Fruit fly (Drosophila melanogaster): ENCODE data around the gene CG13054.
A peak's percentile ranks its signal among the peaks of the same experiment; 100 is the strongest.

Gene CG13054

DNA sequence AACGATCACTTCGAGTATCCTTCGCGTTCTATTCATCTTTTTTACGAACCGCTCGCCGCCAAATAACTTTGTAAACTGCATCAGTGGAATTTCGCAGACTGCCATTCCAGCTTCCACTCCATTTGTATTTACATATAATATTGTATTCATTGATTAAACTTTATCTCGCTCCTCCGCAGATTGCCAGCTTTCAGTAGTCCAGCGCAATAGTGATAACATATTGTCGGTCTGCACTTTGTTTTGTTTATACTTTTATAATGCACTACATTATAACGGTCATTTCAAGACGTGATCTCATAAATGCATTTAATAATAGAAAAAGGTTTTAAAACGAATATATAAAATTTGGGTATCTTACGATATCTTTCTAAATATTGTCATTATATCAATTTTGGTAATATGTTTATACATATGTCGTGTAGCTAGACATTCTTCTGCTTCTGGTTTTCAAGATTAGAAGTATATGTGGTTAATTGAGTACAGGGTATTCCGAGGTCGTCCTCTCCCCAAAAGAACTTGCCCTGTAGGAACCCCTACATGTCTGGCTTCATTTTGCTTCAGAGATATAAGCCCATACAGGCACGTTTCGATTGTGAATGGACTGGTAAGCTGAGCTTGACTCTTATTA is 11.2 kb upstream of the CG13054 start, which contains the start of gene CG4950 (continued):
- TF ChIP-seq acj6 (GFP tag; optimal IDR thresholded peaks at IDR 0.05): peak; percentile 8
- TF ChIP-seq Hr39 (GFP tag; optimal IDR thresholded peaks at IDR 0.05): peak; percentile 12
- TF ChIP-seq Hr38 (GFP tag; optimal IDR thresholded peaks at IDR 0.05): no peak
- no peak for TF ChIP-seq cyc (GFP tag; optimal IDR thresholded peaks at IDR 0.05)
- TF ChIP-seq CG8119 (GFP tag; IDR thresholded peaks at IDR 0.05): peak; percentile 20; the same call in 1 of the 3 replicates
- TF ChIP-seq salr (GFP tag; optimal IDR thresholded peaks at IDR 0.05): no peak
- no peak for TF ChIP-seq esn (GFP tag; optimal IDR thresholded peaks at IDR 0.05)
- 0 out of 2 replicates have a peak, but pooled peaks have one; percentile 22 for TF ChIP-seq CG15336 (GFP tag; IDR thresholded peaks at IDR 0.05)
- peak; percentile 11 for TF ChIP-seq Smox (GFP tag; optimal IDR thresholded peaks at IDR 0.05)
- peak; percentile 49 for TF ChIP-seq CG32006 (GFP tag; optimal IDR thresholded peaks at IDR 0.05)
- no peak for TF ChIP-seq vri (GFP tag; optimal IDR thresholded peaks at IDR 0.05)
- peak; percentile 8 for TF ChIP-seq CG31627 (GFP tag; optimal IDR thresholded peaks at IDR 0.05)
- peak; percentile 18 for TF ChIP-seq Hr4 (GFP tag; optimal IDR thresholded peaks at IDR 0.05)
- TF ChIP-seq CG3032 (tag; optimal IDR thresholded peaks at IDR 0.05): peak; percentile 69

DNA sequence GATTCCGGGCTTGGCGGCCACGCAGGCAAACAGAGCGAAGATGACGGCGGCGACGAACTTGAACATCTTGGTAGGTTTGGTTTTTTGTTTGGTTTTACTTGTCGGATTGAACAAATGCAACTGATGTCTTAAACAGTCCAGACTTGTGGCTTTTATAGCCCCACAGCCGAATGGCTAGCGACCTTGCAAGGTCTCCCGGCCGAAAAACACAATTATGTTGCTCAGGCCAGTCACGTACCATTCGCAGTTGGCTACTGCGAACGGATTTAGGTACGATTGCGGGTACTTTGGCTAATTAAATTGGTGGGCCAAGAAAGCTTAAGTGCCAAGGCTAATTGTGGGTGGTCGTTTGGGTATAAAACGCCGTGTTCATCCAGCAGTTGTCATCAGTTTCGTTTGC is 8.0 kb upstream of the CG13054 start, which contains the start of the genes CG13051 and CG13069:
Gene CG13051 (minus strand): TSS at position 101 of the 400 bp plus-strand sequence.
Gene CG13069 (plus strand): TSS at position 386 of the 400 bp plus-strand sequence.
- TF ChIP-seq Lpt (GFP tag; optimal IDR thresholded peaks at IDR 0.05) (no peak), CG31627 (GFP tag; optimal IDR thresholded peaks at IDR 0.05) (no peak), OdsH (GFP tag; optimal IDR thresholded peaks at IDR 0.05) (no peak), Smox (GFP tag; optimal IDR thresholded peaks at IDR 0.05) (no peak), achi (GFP tag; optimal IDR thresholded peaks at IDR 0.05) (no peak), svp (GFP tag) (no peak), Eip93F (GFP tag; optimal IDR thresholded peaks at IDR 0.05) (no peak), CG10669 (GFP tag; optimal IDR thresholded peaks at IDR 0.05) (no peak), CG11902 (GFP tag; optimal IDR thresholded peaks at IDR 0.05) (no peak), cyc (GFP tag; optimal IDR thresholded peaks at IDR 0.05) (no peak), vri (GFP tag; optimal IDR thresholded peaks at IDR 0.05) (no peak), acj6 (GFP tag; optimal IDR thresholded peaks at IDR 0.05) (no peak), CG15336 (GFP tag; IDR thresholded peaks at IDR 0.05) (no peak), CG3032 (tag; optimal IDR thresholded peaks at IDR 0.05) (no peak), Blimp-1 (GFP tag; optimal IDR thresholded peaks at IDR 0.05) (no peak), Ets21C (GFP tag; optimal IDR thresholded peaks at IDR 0.05) (no peak)

DNA sequence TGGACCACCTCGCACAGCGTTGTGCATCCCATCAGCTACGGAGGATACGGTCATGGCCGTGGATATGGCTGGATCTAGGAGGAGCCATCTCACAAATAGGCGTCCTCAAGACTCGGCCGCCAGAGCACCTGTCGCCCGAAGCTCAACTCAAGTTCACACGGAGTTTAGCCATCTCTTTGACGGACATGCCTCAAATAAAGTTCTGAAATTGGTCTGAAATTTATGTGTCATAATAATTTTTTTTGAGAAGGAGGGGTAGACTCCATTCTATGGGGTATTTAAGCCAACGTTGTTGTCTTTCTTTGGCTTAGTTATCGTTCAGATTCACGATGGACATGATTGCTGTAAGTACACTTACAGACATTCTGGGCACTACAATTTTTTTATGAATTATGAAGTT is 6.1 kb upstream of the CG13054 start, which contains the start of gene CG13070:
Gene CG13070 (plus strand): TSS at position 301 of the 400 bp plus-strand sequence.
- TF ChIP-seq CG8119 (GFP tag; IDR thresholded peaks at IDR 0.05) (no peak), topi (GFP tag; optimal IDR thresholded peaks at IDR 0.05) (no peak), CG16779 (tag; optimal IDR thresholded peaks at IDR 0.05) (no peak), Met (GFP tag; optimal IDR thresholded peaks at IDR 0.05) (no peak), CG9139 (GFP tag; optimal IDR thresholded peaks at IDR 0.05) (no peak), spab (GFP tag; optimal IDR thresholded peaks at IDR 0.05) (no peak), fkh (GFP tag; optimal IDR thresholded peaks at IDR 0.05) (no peak), achi (GFP tag; optimal IDR thresholded peaks at IDR 0.05) (no peak), esn (GFP tag; optimal IDR thresholded peaks at IDR 0.05) (no peak), Lpt (GFP tag; optimal IDR thresholded peaks at IDR 0.05) (no peak), Sox15 (GFP tag; optimal IDR thresholded peaks at IDR 0.05) (no peak), Sox102F (GFP tag; optimal IDR thresholded peaks at IDR 0.05) (no peak), CG4318 (GFP tag; optimal IDR thresholded peaks at IDR 0.05) (no peak), CG6276 (GFP tag; optimal IDR thresholded peaks at IDR 0.05) (no peak)

DNA sequence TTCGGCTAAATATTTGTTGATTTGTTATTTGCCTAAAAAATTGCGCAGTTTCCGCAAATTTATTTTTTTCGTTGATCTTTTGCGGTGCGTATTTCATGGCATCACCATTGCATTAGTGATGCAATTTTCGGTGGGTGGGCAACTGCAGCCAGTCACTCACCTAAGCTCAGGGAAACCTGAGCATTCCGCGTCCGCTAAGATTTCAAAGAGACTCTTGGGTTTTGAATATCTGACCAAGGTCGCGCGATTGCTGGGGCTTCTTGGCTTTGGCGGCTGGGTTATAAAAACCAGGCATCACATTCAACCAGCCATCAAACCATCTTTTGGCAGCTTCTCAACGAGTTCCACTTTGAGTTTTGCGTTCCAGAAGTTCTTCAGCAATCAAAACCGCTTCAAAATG is 5.4 kb upstream of the CG13054 start, which contains the start of gene CG13071:
Gene CG13071 (plus strand): TSS at position 301 of the 400 bp plus-strand sequence.
- TF ChIP-seq Lpt (GFP tag; optimal IDR thresholded peaks at IDR 0.05) (no peak), Ets96B (tag; optimal IDR thresholded peaks at IDR 0.05) (no peak), CG3919 (GFP tag; optimal IDR thresholded peaks at IDR 0.05) (no peak)
